Worm (Caenorhabditis elegans) whole organism, L3 larva: ENCODE measurements around the gene ipla-6.

Experiments used
- R02D3.7 ChIP-seq: fragments of 150-350 bp; optimal IDR thresholded peaks from 2 replicates; lab custom pipeline; 2014; ENCODE audit warnings: missing biosample characterization, missing genetic modification characterization
- ama-1 ChIP-seq: fragments of 150-350 bp; optimal IDR thresholded peaks from 2 replicates; lab custom pipeline; 2018
- ceh-28 ChIP-seq: fragments of 150-350 bp; optimal IDR thresholded peaks from 2 replicates; lab custom pipeline; 2014; ENCODE audit warnings: missing biosample characterization, missing genetic modification reagents, missing genetic modification characterization
- ceh-9 ChIP-seq: sonication (generic microtip); optimal IDR thresholded peaks from 2 replicates; lab custom pipeline; 2018; ENCODE audit warnings: missing biosample characterization, missing genetic modification characterization
- daf-12 ChIP-seq: fragments of 150-350 bp; optimal IDR thresholded peaks from 2 replicates; lab custom pipeline; 2014; ENCODE audit warnings: missing biosample characterization, missing genetic modification reagents, missing genetic modification characterization
- elt-1 ChIP-seq: fragments of 150-350 bp; optimal IDR thresholded peaks from 2 replicates; lab custom pipeline; 2014; ENCODE audit warnings: missing biosample characterization, missing genetic modification characterization
- elt-2 ChIP-seq: sonication (generic microtip); optimal IDR thresholded peaks from 2 replicates; lab custom pipeline; 2016; ENCODE audit warnings: missing genetic modification reagents, mild to moderate bottlenecking, missing genetic modification characterization, missing compliant biosample characterization
- elt-3 ChIP-seq, 3 experiments: fragments of 150-350 bp in 1 of 3; sonication (generic microtip) in 2 of 3; optimal IDR thresholded peaks; 2 replicates in 2 of 3; 4 replicates in 1 of 3; lab custom pipeline; 2014 to 2017; ENCODE audit warnings: missing biosample characterization in 3 of 3, missing genetic modification characterization in 3 of 3
- eor-1 ChIP-seq, 2 experiments: fragments of 150-350 bp; optimal IDR thresholded peaks; 2 replicates each; lab custom pipeline; 2014 to 2018; ENCODE audit warnings: missing biosample characterization in 2 of 2, missing genetic modification characterization in 2 of 2
- fkh-10 ChIP-seq: sonication (generic microtip); optimal IDR thresholded peaks from 2 replicates; lab custom pipeline; 2017; ENCODE audit warnings: missing biosample characterization, missing genetic modification reagents, missing genetic modification characterization
- fkh-2 ChIP-seq: fragments of 150-350 bp; optimal IDR thresholded peaks from 2 replicates; lab custom pipeline; 2014; ENCODE audit warnings: missing biosample characterization, missing genetic modification reagents, missing genetic modification characterization
- fos-1 ChIP-seq: fragments of 150-350 bp; optimal IDR thresholded peaks from 2 replicates; lab custom pipeline; 2014; ENCODE audit warnings: missing biosample characterization, missing genetic modification characterization
- hmg-11 ChIP-seq: sonication (generic microtip); optimal IDR thresholded peaks from 2 replicates; lab custom pipeline; 2016; ENCODE audit warnings: missing genetic modification characterization, missing compliant biosample characterization
- jun-1 ChIP-seq: fragments of 150-350 bp; optimal IDR thresholded peaks from 2 replicates; lab custom pipeline; 2014; ENCODE audit warnings: missing biosample characterization, missing genetic modification reagents, missing genetic modification characterization
- lin-15B ChIP-seq: fragments of 150-350 bp; optimal IDR thresholded peaks from 2 replicates; lab custom pipeline; 2014; ENCODE audit warnings: missing biosample characterization, missing genetic modification characterization
- lin-39 ChIP-seq: fragments of 150-350 bp; optimal IDR thresholded peaks from 2 replicates; lab custom pipeline; 2018; ENCODE audit warnings: missing biosample characterization, missing genetic modification reagents, missing genetic modification characterization
- lsy-12 ChIP-seq: sonication (generic microtip); optimal IDR thresholded peaks from 2 replicates; lab custom pipeline; 2016; ENCODE audit warnings: mild to moderate bottlenecking, missing genetic modification characterization, missing compliant biosample characterization
- mml-1 ChIP-seq: fragments of 150-350 bp; sonication (generic microtip); optimal IDR thresholded peaks from 3 replicates; lab custom pipeline; 2014; ENCODE audit warnings: missing biosample characterization, missing genetic modification characterization
- nfya-1 ChIP-seq: sonication (generic microtip); optimal IDR thresholded peaks from 2 replicates; lab custom pipeline; 2017; ENCODE audit warnings: missing genetic modification characterization, mild to moderate bottlenecking, missing compliant biosample characterization, antibody characterized with exemption, moderate library complexity; ENCODE audit not compliant: insufficient read depth
- nhr-11 ChIP-seq: fragments of 150-350 bp; optimal IDR thresholded peaks from 2 replicates; lab custom pipeline; 2014; ENCODE audit warnings: missing biosample characterization, missing genetic modification characterization
- nhr-12 ChIP-seq: fragments of 150-350 bp; optimal IDR thresholded peaks from 2 replicates; lab custom pipeline; 2014; ENCODE audit warnings: missing biosample characterization, missing genetic modification characterization
- nhr-237 ChIP-seq: fragments of 150-350 bp; optimal IDR thresholded peaks from 2 replicates; lab custom pipeline; 2014; ENCODE audit warnings: missing biosample characterization, missing genetic modification characterization
- nhr-25 ChIP-seq: sonication (generic microtip); optimal IDR thresholded peaks from 2 replicates; lab custom pipeline; 2017; ENCODE audit warnings: missing biosample characterization, missing genetic modification characterization
- nhr-28 ChIP-seq: fragments of 150-350 bp; optimal IDR thresholded peaks from 2 replicates; lab custom pipeline; 2014; ENCODE audit warnings: missing biosample characterization, missing genetic modification characterization
- nhr-43 ChIP-seq: sonication (generic microtip); optimal IDR thresholded peaks from 2 replicates; lab custom pipeline; 2016; ENCODE audit warnings: mild to moderate bottlenecking, missing genetic modification characterization, missing compliant biosample characterization; ENCODE audit not compliant: poor library complexity, severe bottlenecking
- nhr-67 ChIP-seq: fragments of 150-350 bp; optimal IDR thresholded peaks from 2 replicates; lab custom pipeline; 2014; ENCODE audit warnings: missing biosample characterization, missing genetic modification characterization
- nhr-76 ChIP-seq: fragments of 150-350 bp; sonication (generic microtip); optimal IDR thresholded peaks from 5 replicates; lab custom pipeline; 2014; ENCODE audit warnings: missing biosample characterization, missing genetic modification characterization
- nhr-77 ChIP-seq: fragments of 150-350 bp; optimal IDR thresholded peaks from 2 replicates; lab custom pipeline; 2014; ENCODE audit warnings: missing biosample characterization, missing genetic modification characterization
- pha-4 ChIP-seq: fragments of 150-350 bp; optimal IDR thresholded peaks from 2 replicates; lab custom pipeline; 2014; ENCODE audit warnings: missing biosample characterization, missing genetic modification reagents, missing genetic modification characterization
- pqm-1 ChIP-seq: fragments of 150-350 bp; optimal IDR thresholded peaks from 2 replicates; lab custom pipeline; 2017; ENCODE audit warnings: missing biosample characterization, missing genetic modification characterization, inconsistent platforms
- sea-2 ChIP-seq: fragments of 150-350 bp; sonication (generic microtip); optimal IDR thresholded peaks from 4 replicates; lab custom pipeline; 2014; ENCODE audit warnings: missing biosample characterization, missing genetic modification reagents, missing genetic modification characterization
- skn-1 ChIP-seq: fragments of 150-350 bp; optimal IDR thresholded peaks from 2 replicates; lab custom pipeline; 2014; ENCODE audit warnings: missing biosample characterization, missing genetic modification characterization
- snpc-4 ChIP-seq: fragments of 150-350 bp; optimal IDR thresholded peaks from 2 replicates; lab custom pipeline; 2014; ENCODE audit warnings: missing biosample characterization, missing genetic modification characterization
- tbx-2 ChIP-seq: sonication (generic microtip); optimal IDR thresholded peaks from 2 replicates; lab custom pipeline; 2016; ENCODE audit warnings: mild to moderate bottlenecking, missing genetic modification characterization, missing compliant biosample characterization
- unc-62 ChIP-seq: fragments of 150-350 bp; sonication (generic microtip); optimal IDR thresholded peaks from 4 replicates; lab custom pipeline; 2014; ENCODE audit warnings: missing biosample characterization, missing genetic modification reagents, missing genetic modification characterization
- zag-1 ChIP-seq: fragments of 150-350 bp; optimal IDR thresholded peaks from 2 replicates; lab custom pipeline; 2014; ENCODE audit warnings: missing biosample characterization, missing genetic modification characterization
- ztf-4 ChIP-seq: fragments of 150-350 bp; optimal IDR thresholded peaks from 2 replicates; lab custom pipeline; 2014; ENCODE audit warnings: missing biosample characterization, missing genetic modification characterization

The ipla-6 gene

ce11 chrIV:6337353-6337752 is at the start of gene ipla-6:
ipla-6 (plus strand) TSS chrIV:6337653.
- TF ChIP-seq skn-1 (tag; lab: Kevin White, UChicago) (no peak), lin-39 (tag; lab: Kevin White, UChicago) (no peak), fkh-2 (tag; lab: Kevin White, UChicago) (no peak), nhr-12 (no peak), nhr-77 (tag; lab: Kevin White, UChicago) (no peak), R02D3.7 (no peak), nhr-11 (tag; lab: Kevin White, UChicago) (no peak), eor-1 (tag; optimal IDR thresholded peaks at IDR 0.05; lab: Kevin White, UChicago) (no peak), elt-3 (tag; optimal IDR thresholded peaks at IDR 0.05; lab: Kevin White, UChicago) (no peak), snpc-4 (no peak)

ce11 chrIV:6290741-6291140 is 46.7 kb upstream of the ipla-6 start, which contains the start of gene srv-24:
srv-24 (minus strand) TSS chrIV:6290841.
- TF ChIP-seq fos-1 (tag; lab: Kevin White, UChicago), result no peak
- TF ChIP-seq ceh-28 (tag; lab: Kevin White, UChicago), result no peak
- TF ChIP-seq eor-1 (tag; optimal IDR thresholded peaks at IDR 0.05; lab: Kevin White, UChicago), result no peak
- TF ChIP-seq sea-2, result no peak
- TF ChIP-seq lsy-12 (tag; lab: Kevin White, UChicago), result no peak
- no peak for TF ChIP-seq nfya-1 (tag; lab: Kevin White, UChicago)
- TF ChIP-seq elt-3 (tag; optimal IDR thresholded peaks at IDR 0.05; lab: Kevin White, UChicago), result no peak
- no peak for TF ChIP-seq ceh-9 (tag; lab: Kevin White, UChicago)
- no peak for TF ChIP-seq pha-4 (tag; lab: Kevin White, UChicago)
- no peak for TF ChIP-seq mml-1 (tag; lab: Kevin White, UChicago)
- TF ChIP-seq zag-1, result no peak
- TF ChIP-seq ztf-4, result no peak

- TF ChIP-seq nhr-77 (tag; lab: Kevin White, UChicago) (no peak), lin-39 (tag; lab: Kevin White, UChicago) (peak; percentile 23)
- TF ChIP-seq, all 47 proteins: peak for 1
Observed at ce11 chrIV:6294081-6294480, 43.4 kb upstream of the ipla-6 start, which contains the start of gene hil-2. hil-2 (plus strand) TSS chrIV:6294240.

- TF ChIP-seq fkh-2 (tag; lab: Kevin White, UChicago), result no peak
- TF ChIP-seq lsy-12 (tag; lab: Kevin White, UChicago), result no peak
- no peak for TF ChIP-seq hmg-11 (tag; lab: Kevin White, UChicago)
- no peak for TF ChIP-seq tbx-2
- no peak for TF ChIP-seq pqm-1
- TF ChIP-seq nhr-67 (tag; lab: Kevin White, UChicago), result no peak
- TF ChIP-seq elt-2, result no peak
- no peak for TF ChIP-seq zag-1
- no peak for TF ChIP-seq fos-1 (tag; lab: Kevin White, UChicago)
- no peak for TF ChIP-seq jun-1 (tag; lab: Kevin White, UChicago)
- TF ChIP-seq nfya-1 (tag; lab: Kevin White, UChicago), result no peak
- no peak for TF ChIP-seq elt-1 (tag; lab: Kevin White, UChicago)
- TF ChIP-seq nhr-237 (tag; lab: Kevin White, UChicago), result no peak
Observed at ce11 chrIV:6298253-6298652, 39.2 kb upstream of the ipla-6 start, which contains the start of gene srv-27. srv-27 (minus strand) TSS chrIV:6298353.

ce11 chrIV:6299523-6299922 is 37.9 kb upstream of the ipla-6 start:
- TF ChIP-seq nhr-43 (tag; lab: Kevin White, UChicago) (no peak), nhr-77 (tag; lab: Kevin White, UChicago) (no peak), unc-62 (GFP tag; lab: Kevin White, UChicago) (no peak), hmg-11 (tag; lab: Kevin White, UChicago) (no peak), zag-1 (no peak), pqm-1 (no peak), sea-2 (no peak), eor-1 (tag; optimal IDR thresholded peaks at IDR 0.05; lab: Kevin White, UChicago) (no peak), nhr-76 (tag; lab: Kevin White, UChicago) (no peak), snpc-4 (no peak), tbx-2 (no peak), nfya-1 (tag; lab: Kevin White, UChicago) (no peak), ama-1 (lab: Kevin White, UChicago) (no peak), mml-1 (tag; lab: Kevin White, UChicago) (no peak), daf-12 (no peak), fkh-10 (no peak), nhr-25 (no peak), lin-15B (tag; lab: Kevin White, UChicago) (no peak), nhr-28 (tag; lab: Kevin White, UChicago) (no peak)
